Worm (Caenorhabditis elegans): ENCODE results near the gene C49F5.3.

ce11 chrX:11934933-11935332 lies 48.5 kb downstream of the C49F5.3 start:
- TF ChIP-seq C17E4.6 (GFP tag; IDR thresholded peaks at IDR 0.05), result no peak
- no peak for TF ChIP-seq dpl-1 (GFP tag; optimal IDR thresholded peaks at IDR 0.05)
- TF ChIP-seq pbrm-1 (GFP tag; IDR thresholded peaks at IDR 0.05), result peak; percentile 87
- TF ChIP-seq pha-4 (tag; optimal IDR thresholded peaks at IDR 0.05), result no peak
- TF ChIP-seq snpc-4 (GFP tag; optimal IDR thresholded peaks at IDR 0.05), result peak; percentile 33
- TF ChIP-seq snpc-4 (tag; optimal IDR thresholded peaks at IDR 0.05), result peak in 3 of 4 experiments; percentile 20 to 75 (median 61)
- TF ChIP-seq ztf-28 (GFP tag; IDR thresholded peaks at IDR 0.05), result peak; percentile 86
- TF ChIP-seq nfya-1 (tag; optimal IDR thresholded peaks at IDR 0.05; ENCODE audit: borderline replicate concordance, insufficient read depth), result no peak
- no peak for TF ChIP-seq ztf-22 (GFP tag; optimal IDR thresholded peaks at IDR 0.05)
